Worm (Caenorhabditis elegans): Measurements from ENCODE around the gene glb-32.

The glb-32 gene

DNA sequence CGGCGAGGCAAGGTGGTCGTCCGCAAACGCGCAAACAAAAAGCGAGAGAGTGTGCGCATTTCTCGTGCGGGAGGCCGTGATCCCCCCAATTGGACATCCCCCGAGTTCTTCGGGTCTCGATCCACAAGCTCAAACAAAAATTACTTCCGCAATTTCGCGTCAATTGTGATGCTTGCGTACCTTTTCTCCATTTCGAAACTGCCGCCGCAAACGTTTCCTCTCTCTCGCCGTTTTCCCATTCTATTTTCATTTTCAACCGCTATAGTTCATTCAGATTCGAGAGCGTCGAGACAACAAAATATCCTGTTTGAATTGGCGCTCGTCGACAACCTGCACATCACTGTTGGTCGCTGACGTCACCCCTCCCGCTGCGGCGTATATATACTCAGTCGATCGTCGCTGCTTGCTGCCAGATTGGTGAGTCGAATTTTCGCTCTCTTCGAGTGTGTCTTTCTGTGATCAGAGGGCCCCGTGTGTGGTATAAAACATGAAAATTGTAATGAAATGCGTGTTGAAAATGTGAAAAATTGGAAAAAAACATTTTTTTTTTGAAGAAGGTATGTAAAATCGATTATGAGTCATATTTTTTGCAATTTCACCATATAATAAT is 39.9 kb downstream of the glb-32 start, which contains the start of the genes pqn-51 and K11D12.14 (continued):
- no peak for TF ChIP-seq unc-39 (tag; optimal IDR thresholded peaks at IDR 0.05)
- TF ChIP-seq zfp-2 (tag; optimal IDR thresholded peaks at IDR 0.05), result peak; percentile 73
- TF ChIP-seq daf-16 (GFP tag; optimal IDR thresholded peaks at IDR 0.05), result peak; percentile 48 to 74
- TF ChIP-seq daf-16 (tag; optimal IDR thresholded peaks at IDR 0.05), result peak; percentile 81
- peak; percentile 79 for TF ChIP-seq F10B5.3 (tag; optimal IDR thresholded peaks at IDR 0.05)
- no peak for TF ChIP-seq ceh-28 (tag; optimal IDR thresholded peaks at IDR 0.05)
- TF ChIP-seq ctbp-1 (GFP tag; IDR thresholded peaks at IDR 0.05), result peak; percentile 96
- peak; percentile 18 to 67 for TF ChIP-seq mdl-1 (tag; optimal IDR thresholded peaks at IDR 0.05)
- no peak for TF ChIP-seq fos-1 (tag; optimal IDR thresholded peaks at IDR 0.05)
- peak; percentile 81 for TF ChIP-seq T20F7.1 (GFP tag; optimal IDR thresholded peaks at IDR 0.05)
- TF ChIP-seq nhr-25 (tag; optimal IDR thresholded peaks at IDR 0.05; ENCODE audit: borderline replicate concordance, insufficient read depth), result peak; percentile 24
- peak; percentile 87 for TF ChIP-seq mep-1 (tag; optimal IDR thresholded peaks at IDR 0.05)
- peak; percentile 91 for TF ChIP-seq tra-1 (GFP tag; IDR thresholded peaks at IDR 0.05)
- TF ChIP-seq skn-1 (tag; optimal IDR thresholded peaks at IDR 0.05), result no peak
- TF ChIP-seq pqm-1 (tag; optimal IDR thresholded peaks at IDR 0.05), result no peak
- peak; percentile 95 for TF ChIP-seq hlh-11 (tag; optimal IDR thresholded peaks at IDR 0.05)
- peak; percentile 90 for TF ChIP-seq pha-4 (GFP tag; IDR thresholded peaks at IDR 0.05)
- TF ChIP-seq pha-4 (tag; optimal IDR thresholded peaks at IDR 0.05), result peak; percentile 1
- no peak for TF ChIP-seq nhr-76 (tag; optimal IDR thresholded peaks at IDR 0.05)
- TF ChIP-seq tag-97 (GFP tag; IDR thresholded peaks at IDR 0.05), result no peak
- 0 out of 2 replicates have a peak, but pooled peaks have one; percentile 54 for TF ChIP-seq Y105C5A.15 (GFP tag; IDR thresholded peaks at IDR 0.05)
- peak; percentile 93 for TF ChIP-seq lin-38 (GFP tag; IDR thresholded peaks at IDR 0.05)
- peak; percentile 81 for TF ChIP-seq spr-1 (tag; optimal IDR thresholded peaks at IDR 0.05)
- TF ChIP-seq sdz-12 (GFP tag; optimal IDR thresholded peaks at IDR 0.05), result no peak
- TF ChIP-seq gei-8 (GFP tag; optimal IDR thresholded peaks at IDR 0.05), result peak; percentile 35
- peak; percentile 7 for TF ChIP-seq unc-130 (GFP tag; optimal IDR thresholded peaks at IDR 0.05)
- TF ChIP-seq lin-39 (tag; optimal IDR thresholded peaks at IDR 0.05), result no peak
- TF ChIP-seq T26A8.4 (GFP tag; IDR thresholded peaks at IDR 0.05), result peak; percentile 93
- no peak for TF ChIP-seq daf-12 (tag; optimal IDR thresholded peaks at IDR 0.05)
- TF ChIP-seq cey-2 (tag; optimal IDR thresholded peaks at IDR 0.05; ENCODE audit: borderline replicate concordance, insufficient read depth), result no peak
- peak; percentile 22 for TF ChIP-seq aly-2 (tag; optimal IDR thresholded peaks at IDR 0.05)
- TF ChIP-seq ceh-32 (tag; optimal IDR thresholded peaks at IDR 0.05; ENCODE audit: poor library complexity), result peak; percentile 21
- 0 out of 2 replicates have a peak, but pooled peaks have one; percentile 10 for TF ChIP-seq lim-7 (GFP tag; IDR thresholded peaks at IDR 0.05)
- TF ChIP-seq ceh-44 (GFP tag; IDR thresholded peaks at IDR 0.05), result peak; percentile 98
- TF ChIP-seq arid-1 (GFP tag; conservative IDR thresholded peaks at IDR 0.05), result peak; percentile 78; the same call in 1 of the 2 replicates
- TF ChIP-seq duxl-1 (tag; optimal IDR thresholded peaks at IDR 0.05; ENCODE audit: poor library complexity), result peak; percentile 42
- peak; percentile 57; the same call in 1 of the 2 replicates for TF ChIP-seq Y48G9A.11 (GFP tag; IDR thresholded peaks at IDR 0.05)
- peak; percentile 83 for TF ChIP-seq mes-2 (tag; optimal IDR thresholded peaks at IDR 0.05; ENCODE audit: poor library complexity, severe bottlenecking)
- TF ChIP-seq hlh-30 (tag; optimal IDR thresholded peaks at IDR 0.05; ENCODE audit: insufficient read depth), result peak; percentile 70
- TF ChIP-seq unc-62 (GFP tag; optimal IDR thresholded peaks at IDR 0.05 in 1 of 2), result peak in 1 of 2 experiments; percentile 100
- TF ChIP-seq unc-62 (tag; optimal IDR thresholded peaks at IDR 0.05), result no peak
- peak; percentile 88 for TF ChIP-seq set-16 (GFP tag; IDR thresholded peaks at IDR 0.05)
- 0 out of 4 replicates have a peak, but pooled peaks of 1 of the 2 experiments have one; percentile 5 for TF ChIP-seq madf-5 (GFP tag; IDR thresholded peaks at IDR 0.05)
- peak; percentile 95 for TF ChIP-seq dve-1 (tag; optimal IDR thresholded peaks at IDR 0.05; ENCODE audit: insufficient read depth)
- TF ChIP-seq aha-1 (tag), result peak; percentile 87
- TF ChIP-seq nhr-10 (tag; optimal IDR thresholded peaks at IDR 0.05), result peak; percentile 54
- TF ChIP-seq F49E8.2 (tag; optimal IDR thresholded peaks at IDR 0.05; ENCODE audit: borderline replicate concordance), result no peak
- no peak for TF ChIP-seq R02D3.7 (tag; optimal IDR thresholded peaks at IDR 0.05)
- TF ChIP-seq ama-1 (optimal IDR thresholded peaks at IDR 0.05), result peak; percentile 98
- no peak for TF ChIP-seq ceh-82 (tag; optimal IDR thresholded peaks at IDR 0.05)
